Fruit fly (Drosophila melanogaster): ENCODE data around the gene CG4022.
A peak's percentile ranks its signal among the peaks of the same experiment; 100 is the strongest.

Gene CG4022

DNA sequence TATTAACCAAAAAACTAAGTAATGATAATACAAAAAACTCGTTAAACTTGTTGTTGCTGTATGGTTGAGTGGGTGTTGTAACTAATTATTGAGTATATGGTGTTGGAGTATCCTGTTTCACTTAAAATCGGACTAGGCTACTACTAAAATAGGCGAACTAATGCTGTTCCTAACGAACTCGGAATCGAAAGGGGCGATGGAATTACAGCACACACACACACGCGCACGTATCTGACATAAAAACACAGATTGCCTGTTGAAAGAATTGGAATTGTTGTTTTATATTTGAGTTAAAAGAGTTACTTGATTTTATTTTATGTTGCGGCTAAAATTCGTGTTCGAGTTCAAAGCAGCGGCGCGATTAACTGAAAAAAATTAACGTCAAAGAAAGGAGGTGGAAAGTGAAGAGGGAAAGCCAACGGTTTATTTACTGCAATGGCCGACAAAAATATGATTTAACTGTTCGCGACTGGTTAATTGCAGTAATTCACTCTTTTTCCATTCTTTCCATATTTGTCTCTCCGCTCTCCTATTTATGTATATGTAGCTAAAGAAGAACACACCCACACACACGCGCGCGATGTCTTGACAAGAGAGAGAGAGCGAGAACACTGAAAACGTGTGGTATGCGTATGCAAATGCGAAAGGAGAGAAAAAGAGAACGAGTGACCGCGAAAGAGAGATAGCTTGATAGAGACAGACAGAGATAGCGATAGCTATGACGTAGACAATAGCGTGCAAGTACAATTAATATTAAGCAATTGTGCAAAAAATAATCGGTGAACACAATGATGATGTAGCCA lies 9.1 kb downstream of the CG4022 start (continued):
- TF ChIP-seq Atf-2 (GFP tag; optimal IDR thresholded peaks at IDR 0.05), result no peak
- peak in 1 of 2 experiments; percentile 12 for TF ChIP-seq bsh (GFP tag; optimal IDR thresholded peaks at IDR 0.05)
- TF ChIP-seq chinmo (GFP tag; IDR thresholded peaks at IDR 0.05; ENCODE audit: partially characterized antibody), result peak; percentile 83; the same call in 3 of the 4 replicates
- peak; percentile 7; the same call in 1 of the 3 replicates for TF ChIP-seq CG34224 (GFP tag; IDR thresholded peaks at IDR 0.05; ENCODE audit: partially characterized antibody)
- TF ChIP-seq CG32767 (GFP tag; IDR thresholded peaks at IDR 0.05), result peak; percentile 22; the same call in 1 of the 2 replicates
- peak in 1 of 3 experiments; percentile 73 for TF ChIP-seq lola (GFP tag; optimal IDR thresholded peaks at IDR 0.05)
- no peak for TF ChIP-seq CkIIα-i1 (GFP tag; IDR thresholded peaks at IDR 0.05)
- TF ChIP-seq CG6791 (GFP tag; IDR thresholded peaks at IDR 0.05; ENCODE audit: partially characterized antibody), result no peak
- peak; percentile 6 for TF ChIP-seq D (optimal IDR thresholded peaks at IDR 0.05)
- no peak for TF ChIP-seq D (GFP tag; optimal IDR thresholded peaks at IDR 0.05)
- no peak for TF ChIP-seq wdn (GFP tag; IDR thresholded peaks at IDR 0.05)
- TF ChIP-seq sug (tag; optimal IDR thresholded peaks at IDR 0.05), result peak; percentile 76
- TF ChIP-seq exex (tag; optimal IDR thresholded peaks at IDR 0.05), result peak; percentile 26
- TF ChIP-seq tin (GFP tag; optimal IDR thresholded peaks at IDR 0.05), result no peak
- no peak for TF ChIP-seq CG7928 (GFP tag; optimal IDR thresholded peaks at IDR 0.05)
- peak; percentile 6; the same call in 1 of the 3 replicates for TF ChIP-seq CG34422 (GFP tag; IDR thresholded peaks at IDR 0.05)

- TF ChIP-seq CHES-1-like (GFP tag; optimal IDR thresholded peaks at IDR 0.05) (peak; percentile 20), E2f2 (GFP tag; IDR thresholded peaks at IDR 0.05) (no peak), mld (GFP tag; IDR thresholded peaks at IDR 0.05; ENCODE audit: partially characterized antibody) (no peak), lilli (GFP tag; optimal IDR thresholded peaks at IDR 0.05) (no peak), gem (tag; optimal IDR thresholded peaks at IDR 0.05) (no peak), Hr39 (optimal IDR thresholded peaks at IDR 0.05) (no peak), NfI (GFP tag; optimal IDR thresholded peaks at IDR 0.05) (no peak), kay (GFP tag; optimal IDR thresholded peaks at IDR 0.05) (peak; percentile 26), hbn (GFP tag; IDR thresholded peaks at IDR 0.05; ENCODE audit: partially characterized antibody) (no peak), CG14050 (GFP tag; IDR thresholded peaks at IDR 0.05) (peak; percentile 74; the same call in 2 of the 3 replicates), peb (GFP tag; IDR thresholded peaks at IDR 0.05) (no peak), Jarid2 (GFP tag; optimal IDR thresholded peaks at IDR 0.05) (no peak), CG6791 (GFP tag; IDR thresholded peaks at IDR 0.05; ENCODE audit: partially characterized antibody) (no peak), cg (GFP tag; optimal IDR thresholded peaks at IDR 0.05) (peak; percentile 84), seq (GFP tag; IDR thresholded peaks at IDR 0.05) (no peak), CG8765 (GFP tag; IDR thresholded peaks at IDR 0.05) (no peak), Atf3 (GFP tag; optimal IDR thresholded peaks at IDR 0.05) (no peak), hkb (optimal IDR thresholded peaks at IDR 0.05) (no peak), hkb (GFP tag; IDR thresholded peaks at IDR 0.05) (no peak), CG7556 (GFP tag; optimal IDR thresholded peaks at IDR 0.05) (no peak), Trl (optimal IDR thresholded peaks at IDR 0.05) (peak; percentile 55 to 74), Trl (GFP tag; optimal IDR thresholded peaks at IDR 0.05) (no peak), CG31365 (tag; optimal IDR thresholded peaks at IDR 0.05) (no peak), zen (tag; optimal IDR thresholded peaks at IDR 0.05) (no peak), pan (optimal IDR thresholded peaks at IDR 0.05) (no peak), pan (GFP tag; optimal IDR thresholded peaks at IDR 0.05 in 1 of 2, IDR thresholded peaks at IDR 0.05 in 1 of 2) (no peak), Eip74EF (GFP tag; optimal IDR thresholded peaks at IDR 0.05) (no peak), CG8290 (GFP tag; optimal IDR thresholded peaks at IDR 0.05) (no peak), CG8290 (tag; optimal IDR thresholded peaks at IDR 0.05) (no peak), Ravus (GFP tag; IDR thresholded peaks at IDR 0.05) (no peak), CG14014 (GFP tag; IDR thresholded peaks at IDR 0.05) (no peak), CG18476 (GFP tag; optimal IDR thresholded peaks at IDR 0.05) (no peak), CG18011 (GFP tag; optimal IDR thresholded peaks at IDR 0.05) (no peak), ci (GFP tag; IDR thresholded peaks at IDR 0.05) (no peak)
These were observed 9.8 kb downstream of the CG4022 start for dm6 chr3L:9400697-9401353.

All from whole organism, embryonic.